Worm (Caenorhabditis elegans): ENCODE measurements around the gene Y40B10B.1.

DNA sequence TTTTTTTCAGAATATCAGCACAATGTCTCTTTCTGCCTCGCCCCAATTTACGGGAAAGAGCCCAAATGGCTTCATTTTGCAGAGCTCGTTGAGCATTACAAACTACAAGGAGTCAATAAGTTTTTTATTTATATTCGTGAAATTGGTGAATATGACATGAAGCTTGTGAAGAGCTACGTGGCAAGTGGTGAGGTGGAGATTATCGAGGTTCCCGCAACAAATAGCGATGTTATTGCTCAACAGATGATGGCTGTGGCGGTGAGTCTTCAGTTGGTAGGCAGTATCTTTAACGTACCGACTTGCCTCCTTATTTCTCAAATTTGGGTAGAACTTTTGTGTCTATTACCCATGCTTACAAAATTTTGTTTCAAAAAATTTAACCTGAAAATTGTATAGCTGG is 32.9 kb downstream of the Y40B10B.1 start:
- no peak for TF ChIP-seq blmp-1 (tag; optimal IDR thresholded peaks at IDR 0.05)
- no peak for TF ChIP-seq ceh-39 (tag; optimal IDR thresholded peaks at IDR 0.05)
- TF ChIP-seq drap-1 (GFP tag; optimal IDR thresholded peaks at IDR 0.05): no peak
- no peak for TF ChIP-seq ceh-83 (GFP tag; optimal IDR thresholded peaks at IDR 0.05)
- TF ChIP-seq elt-1 (tag; optimal IDR thresholded peaks at IDR 0.05; ENCODE audit: borderline replicate concordance, insufficient read depth): no peak
